Worm (Caenorhabditis elegans): ENCODE results near the gene str-250.

The str-250 gene

ce11 chrV:13878226-13878625 lies 40.2 kb upstream of the str-250 start:
- TF ChIP-seq sdc-2 (tag; optimal IDR thresholded peaks at IDR 0.05) (no peak), madf-2 (tag; optimal IDR thresholded peaks at IDR 0.05) (no peak), C08G9.2 (tag; optimal IDR thresholded peaks at IDR 0.05) (no peak), fkh-10 (GFP tag; optimal IDR thresholded peaks at IDR 0.05) (no peak), rnt-1 (tag; optimal IDR thresholded peaks at IDR 0.05) (no peak), elt-2 (tag; optimal IDR thresholded peaks at IDR 0.05) (no peak), ceh-9 (tag; optimal IDR thresholded peaks at IDR 0.05) (no peak), fkh-6 (tag; optimal IDR thresholded peaks at IDR 0.05) (no peak), zip-5 (tag; optimal IDR thresholded peaks at IDR 0.05) (no peak), syd-9 (tag; optimal IDR thresholded peaks at IDR 0.05) (no peak), pros-1 (tag; optimal IDR thresholded peaks at IDR 0.05) (no peak), odd-2 (tag; optimal IDR thresholded peaks at IDR 0.05) (no peak), lim-6 (tag; optimal IDR thresholded peaks at IDR 0.05) (no peak), unc-3 (GFP tag; conservative IDR thresholded peaks at IDR 0.05) (no peak), unc-3 (tag; optimal IDR thresholded peaks at IDR 0.05) (no peak), ceh-30 (tag; optimal IDR thresholded peaks at IDR 0.05) (no peak), ceh-18 (tag; optimal IDR thresholded peaks at IDR 0.05) (no peak), ceh-24 (tag; optimal IDR thresholded peaks at IDR 0.05) (no peak), nhr-232 (tag; optimal IDR thresholded peaks at IDR 0.05) (no peak), K09A11.1 (tag; optimal IDR thresholded peaks at IDR 0.05; ENCODE audit: insufficient read depth) (no peak), ama-1 (optimal IDR thresholded peaks at IDR 0.05) (no peak)

- TF ChIP-seq ama-1 (optimal IDR thresholded peaks at IDR 0.05): no peak
- no peak for TF ChIP-seq unc-55 (GFP tag; optimal IDR thresholded peaks at IDR 0.05)
- no peak for TF ChIP-seq hlh-13 (GFP tag; optimal IDR thresholded peaks at IDR 0.05)
- TF ChIP-seq nhr-232 (tag; optimal IDR thresholded peaks at IDR 0.05): no peak
- TF ChIP-seq sox-2 (GFP tag; IDR thresholded peaks at IDR 0.05): no peak
- TF ChIP-seq F13H6.1 (tag; optimal IDR thresholded peaks at IDR 0.05): no peak
- no peak for TF ChIP-seq fax-1 (tag; optimal IDR thresholded peaks at IDR 0.05)
- TF ChIP-seq ttx-3 (tag; optimal IDR thresholded peaks at IDR 0.05): no peak
- no peak for TF ChIP-seq rnt-1 (tag; optimal IDR thresholded peaks at IDR 0.05)
Measured at ce11 chrV:13879241-13879640, 39.2 kb upstream of the str-250 start, which contains the start of gene lbp-7. Gene lbp-7, plus strand, starts transcription at chrV:13879552.

- TF ChIP-seq hlh-30 (tag; optimal IDR thresholded peaks at IDR 0.05; ENCODE audit: insufficient read depth): no peak
- TF ChIP-seq unc-42 (tag; optimal IDR thresholded peaks at IDR 0.05): peak; percentile 18
Measured at ce11 chrV:13880163-13880562, 38.3 kb upstream of the str-250 start.

ce11 chrV:13880607-13881006 lies 37.8 kb upstream of the str-250 start, which contains the start of gene T22G5.3:
Gene T22G5.3, plus strand, starts transcription at chrV:13880907.
- TF ChIP-seq mec-3 (tag; optimal IDR thresholded peaks at IDR 0.05; ENCODE audit: borderline replicate concordance) (no peak), fkh-10 (GFP tag; optimal IDR thresholded peaks at IDR 0.05) (no peak), pha-4 (tag; optimal IDR thresholded peaks at IDR 0.05) (no peak), tbx-2 (tag; optimal IDR thresholded peaks at IDR 0.05) (no peak), syd-9 (tag; optimal IDR thresholded peaks at IDR 0.05) (no peak), rnt-1 (tag; optimal IDR thresholded peaks at IDR 0.05) (no peak), ceh-34 (tag; optimal IDR thresholded peaks at IDR 0.05) (no peak), pat-9 (tag; optimal IDR thresholded peaks at IDR 0.05) (no peak), unc-3 (GFP tag; conservative IDR thresholded peaks at IDR 0.05) (no peak), unc-3 (tag; optimal IDR thresholded peaks at IDR 0.05) (no peak), eyg-1 (tag; optimal IDR thresholded peaks at IDR 0.05) (no peak), ceh-30 (tag; optimal IDR thresholded peaks at IDR 0.05) (no peak)

ce11 chrV:13887358-13887757 lies 31.1 kb upstream of the str-250 start, which contains the start of gene srsx-19:
Gene srsx-19, plus strand, starts transcription at chrV:13887658.
- no peak for TF ChIP-seq F13H6.1 (tag; optimal IDR thresholded peaks at IDR 0.05)
- TF ChIP-seq elt-4 (tag; optimal IDR thresholded peaks at IDR 0.05): no peak
- TF ChIP-seq ceh-19 (GFP tag; optimal IDR thresholded peaks at IDR 0.05): no peak
- TF ChIP-seq ceh-30 (tag; optimal IDR thresholded peaks at IDR 0.05): no peak
- TF ChIP-seq ahr-1 (tag; optimal IDR thresholded peaks at IDR 0.05): no peak
- TF ChIP-seq ceh-34 (tag; optimal IDR thresholded peaks at IDR 0.05): no peak
- no peak for TF ChIP-seq Y22D7AL.16 (tag; optimal IDR thresholded peaks at IDR 0.05)
- no peak for TF ChIP-seq ref-2 (tag; optimal IDR thresholded peaks at IDR 0.05)
- TF ChIP-seq ceh-9 (tag; optimal IDR thresholded peaks at IDR 0.05): no peak
- TF ChIP-seq fkh-10 (GFP tag; optimal IDR thresholded peaks at IDR 0.05): no peak
- no peak for TF ChIP-seq odd-2 (tag; optimal IDR thresholded peaks at IDR 0.05)
